Worm (Caenorhabditis elegans) whole organism, late embryonic: Measurements from ENCODE around the gene emb-8.
A peak's percentile ranks its signal among the peaks of the same experiment; 100 is the strongest.

Experiments
- C38D4.7 ChIP-seq: fragments of 200-800 bp; sonication (Bioruptor generic); optimal IDR thresholded peaks from 2 replicates; lab custom pipeline; 2018; ENCODE audit warnings: mild to moderate bottlenecking, missing genetic modification characterization, moderate library complexity, missing compliant biosample characterization
- ama-1 ChIP-seq: fragments of 150-350 bp; optimal IDR thresholded peaks from 2 replicates; lab custom pipeline; 2014
- ceh-14 ChIP-seq: sonication (generic microtip); optimal IDR thresholded peaks from 2 replicates; lab custom pipeline; 2016; ENCODE audit warnings: missing genotype, missing genetic modification characterization, missing compliant biosample characterization
- ceh-18 ChIP-seq: sonication (generic microtip); optimal IDR thresholded peaks from 2 replicates; lab custom pipeline; 2016; ENCODE audit warnings: missing genetic modification characterization, missing compliant biosample characterization
- ceh-22 ChIP-seq: sonication (generic microtip); optimal IDR thresholded peaks from 2 replicates; lab custom pipeline; 2017; ENCODE audit warnings: missing biosample characterization, missing genetic modification characterization
- ceh-31 ChIP-seq: sonication (generic microtip); optimal IDR thresholded peaks from 2 replicates; lab custom pipeline; 2016; ENCODE audit warnings: missing genetic modification characterization, missing compliant biosample characterization
- ceh-34 ChIP-seq: sonication (generic microtip); optimal IDR thresholded peaks from 2 replicates; lab custom pipeline; 2016; ENCODE audit warnings: mild to moderate bottlenecking, missing genetic modification characterization, missing compliant biosample characterization
- ceh-48 ChIP-seq: sonication (generic microtip); optimal IDR thresholded peaks from 2 replicates; lab custom pipeline; 2016; ENCODE audit warnings: missing genetic modification characterization, inconsistent platforms, missing compliant biosample characterization
- ceh-9 ChIP-seq: sonication (generic microtip); optimal IDR thresholded peaks from 2 replicates; lab custom pipeline; 2016; ENCODE audit warnings: mild to moderate bottlenecking, missing genetic modification characterization, inconsistent platforms, missing compliant biosample characterization
- elt-2 ChIP-seq: sonication (generic microtip); optimal IDR thresholded peaks from 2 replicates; lab custom pipeline; 2016; ENCODE audit warnings: missing genetic modification reagents, missing genetic modification characterization, missing compliant biosample characterization
- elt-4 ChIP-seq: sonication (generic microtip); optimal IDR thresholded peaks from 2 replicates; lab custom pipeline; 2016; ENCODE audit warnings: missing genetic modification characterization, missing compliant biosample characterization
- ets-4 ChIP-seq: sonication (generic microtip); optimal IDR thresholded peaks from 2 replicates; lab custom pipeline; 2016; ENCODE audit warnings: missing genetic modification characterization, missing compliant biosample characterization
- hlh-13 ChIP-seq: fragments of 200-800 bp; sonication (Bioruptor generic); optimal IDR thresholded peaks from 2 replicates; lab custom pipeline; 2018; ENCODE audit warnings: mild to moderate bottlenecking, missing genetic modification characterization, missing compliant biosample characterization
- hlh-30 ChIP-seq: sonication (generic microtip); optimal IDR thresholded peaks from 2 replicates; lab custom pipeline; 2017; ENCODE audit warnings: antibody characterized with exemption, missing genetic modification characterization, missing compliant biosample characterization; ENCODE audit not compliant: insufficient read depth
- hlh-8 ChIP-seq: sonication (generic microtip); optimal IDR thresholded peaks from 2 replicates; lab custom pipeline; 2016; ENCODE audit warnings: missing genotype, missing genetic modification characterization, missing compliant biosample characterization
- lim-6 ChIP-seq: sonication (generic microtip); optimal IDR thresholded peaks from 2 replicates; lab custom pipeline; 2016; ENCODE audit warnings: missing genetic modification characterization, missing compliant biosample characterization
- madf-2 ChIP-seq: sonication (generic microtip); optimal IDR thresholded peaks from 2 replicates; lab custom pipeline; 2017; ENCODE audit warnings: missing genetic modification characterization, missing compliant biosample characterization
- mec-3 ChIP-seq: sonication (generic microtip); optimal IDR thresholded peaks from 2 replicates; lab custom pipeline; 2016; ENCODE audit warnings: borderline replicate concordance, missing genetic modification characterization, missing compliant biosample characterization
- nfya-1 ChIP-seq: sonication (generic microtip); optimal IDR thresholded peaks from 2 replicates; lab custom pipeline; 2017; ENCODE audit warnings: missing genetic modification characterization, mild to moderate bottlenecking, missing compliant biosample characterization, antibody characterized with exemption, moderate library complexity
- nhr-11 ChIP-seq: fragments of 150-350 bp; optimal IDR thresholded peaks from 2 replicates; lab custom pipeline; 2014; ENCODE audit warnings: missing biosample characterization, missing genetic modification characterization
- nhr-232 ChIP-seq: sonication (generic microtip); optimal IDR thresholded peaks from 2 replicates; lab custom pipeline; 2016; ENCODE audit warnings: missing genetic modification characterization, missing compliant biosample characterization
- npax-4 ChIP-seq: sonication (generic microtip); optimal IDR thresholded peaks from 2 replicates; lab custom pipeline; 2016; ENCODE audit warnings: missing genetic modification characterization, missing compliant biosample characterization
- pag-3 ChIP-seq: sonication (generic microtip); optimal IDR thresholded peaks from 2 replicates; lab custom pipeline; 2016; ENCODE audit warnings: missing compliant biosample characterization, missing genetic modification characterization, borderline replicate concordance
- pat-9 ChIP-seq: fragments of 200-800 bp; sonication (Bioruptor generic); optimal IDR thresholded peaks from 2 replicates; lab custom pipeline; 2018; ENCODE audit warnings: mild to moderate bottlenecking, missing genetic modification characterization, moderate library complexity, missing compliant biosample characterization
- pax-1 ChIP-seq: fragments of 150-350 bp; optimal IDR thresholded peaks from 2 replicates; lab custom pipeline; 2014; ENCODE audit warnings: missing biosample characterization, missing genetic modification characterization
- pha-2 ChIP-seq: sonication (generic microtip); optimal IDR thresholded peaks from 2 replicates; lab custom pipeline; 2017; ENCODE audit warnings: mild to moderate bottlenecking, missing genetic modification characterization, missing compliant biosample characterization
- pha-4 ChIP-seq: fragments of 150-350 bp; optimal IDR thresholded peaks from 2 replicates; lab custom pipeline; 2018; ENCODE audit warnings: missing biosample characterization, missing genetic modification reagents, missing genetic modification characterization
- pqm-1 ChIP-seq: sonication (generic microtip); optimal IDR thresholded peaks from 2 replicates; lab custom pipeline; 2016; ENCODE audit warnings: missing genetic modification characterization, missing compliant biosample characterization
- ref-2 ChIP-seq: sonication (generic microtip); optimal IDR thresholded peaks from 2 replicates; lab custom pipeline; 2016; ENCODE audit warnings: missing genetic modification characterization, missing compliant biosample characterization
- sox-2 ChIP-seq: fragments of 200-800 bp; sonication (Bioruptor generic); IDR thresholded peaks from 2 replicates; pipeline ENCODE4 v1.3.6; 2022; ENCODE audit warnings: missing genetic modification reagents, missing genetic modification characterization, missing compliant biosample characterization
- sox-4 ChIP-seq: sonication (generic microtip); optimal IDR thresholded peaks from 2 replicates; lab custom pipeline; 2017; ENCODE audit warnings: mild to moderate bottlenecking, missing genetic modification characterization, inconsistent platforms, missing compliant biosample characterization
- tbx-2 ChIP-seq: sonication (generic microtip); optimal IDR thresholded peaks from 2 replicates; lab custom pipeline; 2016; ENCODE audit warnings: missing genetic modification characterization, missing compliant biosample characterization
- ttx-3 ChIP-seq: sonication (generic microtip); optimal IDR thresholded peaks from 2 replicates; lab custom pipeline; 2016; ENCODE audit warnings: missing genetic modification reagents, missing genetic modification characterization, missing compliant biosample characterization
- unc-3 ChIP-seq, 2 experiments: fragments of 200-800 bp in 1 of 2; sonication (Bioruptor generic) in 1 of 2; sonication (generic microtip) in 1 of 2; conservative IDR thresholded peaks in 1 of 2; optimal IDR thresholded peaks in 1 of 2; 2 replicates each; pipeline versions ENCODE4 v1.3.6 to Lab custom; 2016 to 2022; ENCODE audit warnings: missing compliant biosample characterization in 2 of 2, missing genetic modification characterization in 2 of 2, missing genetic modification reagents in 1 of 2
- unc-55 ChIP-seq: sonication (generic microtip); optimal IDR thresholded peaks from 2 replicates; lab custom pipeline; 2017; ENCODE audit warnings: missing biosample characterization, missing genetic modification reagents, missing genetic modification characterization
- unc-86 ChIP-seq: sonication (generic microtip); optimal IDR thresholded peaks from 2 replicates; lab custom pipeline; 2016; ENCODE audit warnings: missing genetic modification characterization, missing compliant biosample characterization

The emb-8 gene

DNA sequence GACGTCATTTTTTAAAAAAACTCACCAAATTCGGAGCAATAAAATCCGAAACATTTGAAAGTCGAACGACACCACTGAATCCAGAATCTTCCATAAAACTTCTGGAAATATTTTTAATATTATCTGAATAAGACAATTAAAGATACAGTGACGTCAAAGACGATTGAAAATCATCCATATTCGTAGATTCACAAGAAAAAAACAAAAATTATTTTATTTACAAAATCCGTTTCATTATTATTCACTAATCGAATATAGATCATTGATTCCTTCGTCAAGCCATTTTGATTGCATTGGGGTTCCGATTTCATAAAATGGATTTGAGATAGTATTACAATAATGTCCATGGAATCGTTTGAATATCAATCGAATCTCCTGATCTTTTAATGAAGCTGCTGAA lies 40.8 kb downstream of the emb-8 start, which contains the start of gene oxy-4:
TSS of gene oxy-4 (minus strand) at position 101 of the 400 bp plus-strand sequence.
- no peak for TF ChIP-seq hlh-30 (tag; lab: Kevin White, UChicago)
- TF ChIP-seq sox-4 (tag; lab: Kevin White, UChicago), result no peak
- no peak for TF ChIP-seq pat-9 (tag; lab: Kevin White, UChicago)
- TF ChIP-seq nhr-11 (tag; lab: Kevin White, UChicago), result no peak
- no peak for TF ChIP-seq ceh-14 (tag; lab: Kevin White, UChicago)
- no peak for TF ChIP-seq unc-3 (GFP tag; conservative IDR thresholded peaks at IDR 0.05; lab: Robert Waterston, UW)
- TF ChIP-seq unc-3 (tag; optimal IDR thresholded peaks at IDR 0.05; lab: Kevin White, UChicago), result no peak
- no peak for TF ChIP-seq ceh-34 (tag; lab: Kevin White, UChicago)
- no peak for TF ChIP-seq ceh-31 (tag; lab: Kevin White, UChicago)
- TF ChIP-seq unc-86 (tag; lab: Kevin White, UChicago), result no peak
- no peak for TF ChIP-seq ceh-9 (tag; lab: Kevin White, UChicago)
- TF ChIP-seq ceh-22 (tag; lab: Kevin White, UChicago), result no peak

DNA sequence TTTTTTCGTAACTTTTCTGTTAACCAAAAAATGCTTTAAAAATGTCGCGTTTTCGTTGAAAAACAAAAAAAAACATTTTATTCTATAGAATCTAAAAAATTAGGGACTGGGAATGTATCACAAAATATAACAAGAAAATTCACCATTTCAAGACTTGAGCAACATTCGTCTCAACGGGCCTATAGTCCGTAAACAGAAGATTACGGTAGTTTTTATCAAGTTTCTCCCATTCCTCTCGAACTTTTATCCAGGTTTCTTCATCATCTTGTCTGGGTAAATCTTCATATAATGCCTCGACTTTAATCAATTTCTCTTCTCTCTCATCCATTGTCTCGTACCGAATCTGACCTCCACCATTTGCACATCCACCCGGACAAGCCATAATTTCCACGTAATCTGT lies 44.1 kb downstream of the emb-8 start:
- TF ChIP-seq ceh-18 (tag; lab: Kevin White, UChicago) (no peak), madf-2 (tag; lab: Kevin White, UChicago) (no peak), ceh-48 (tag; lab: Kevin White, UChicago) (no peak), ets-4 (tag; lab: Kevin White, UChicago) (no peak), pha-4 (tag; lab: Kevin White, UChicago) (no peak), C38D4.7 (GFP tag; lab: Kevin White, UChicago) (no peak), pax-1 (tag; lab: Kevin White, UChicago) (no peak), pqm-1 (tag; lab: Kevin White, UChicago) (no peak), hlh-8 (tag; lab: Kevin White, UChicago) (no peak), ref-2 (no peak), nfya-1 (no peak), elt-4 (tag; lab: Kevin White, UChicago) (no peak), sox-2 (GFP tag; lab: Robert Waterston, UW) (no peak), hlh-13 (no peak), pag-3 (no peak)

DNA sequence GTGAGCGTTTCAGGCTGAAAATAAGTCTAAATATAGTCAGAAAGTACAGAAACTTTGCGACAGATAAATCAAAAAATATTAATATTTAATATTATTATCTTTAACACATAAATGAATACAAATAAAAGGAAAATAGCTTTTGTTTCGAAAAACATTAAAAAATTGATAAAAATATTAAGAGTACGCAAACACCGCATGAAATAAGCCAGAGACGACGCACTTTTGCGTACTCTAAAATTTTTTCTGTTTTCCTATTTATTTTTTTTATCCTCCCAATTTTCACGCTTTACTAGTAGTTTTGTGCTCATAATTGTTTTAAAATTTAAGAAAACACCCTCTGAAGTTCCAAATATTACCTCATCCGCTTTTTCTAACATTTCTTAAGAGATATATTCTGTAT lies 46.3 kb downstream of the emb-8 start, which contains the start of the genes rbm-42 and grwd-1:
TSS of gene rbm-42 (minus strand) at position 93 of the 400 bp plus-strand sequence.
TSS of gene grwd-1 (plus strand) at position 328 of the 400 bp plus-strand sequence.
- TF ChIP-seq ttx-3 (tag; lab: Kevin White, UChicago), result no peak
- no peak for TF ChIP-seq C38D4.7 (GFP tag; lab: Kevin White, UChicago)
- no peak for TF ChIP-seq nfya-1
- no peak for TF ChIP-seq ama-1
- no peak for TF ChIP-seq nhr-232 (tag; lab: Kevin White, UChicago)
- TF ChIP-seq pha-2 (tag; lab: Kevin White, UChicago), result no peak
- TF ChIP-seq lim-6 (tag; lab: Kevin White, UChicago), result no peak
- peak; percentile 13 for TF ChIP-seq elt-2 (tag; lab: Kevin White, UChicago)
- TF ChIP-seq npax-4, result no peak
- TF ChIP-seq ceh-31 (tag; lab: Kevin White, UChicago), result peak; percentile 11

DNA sequence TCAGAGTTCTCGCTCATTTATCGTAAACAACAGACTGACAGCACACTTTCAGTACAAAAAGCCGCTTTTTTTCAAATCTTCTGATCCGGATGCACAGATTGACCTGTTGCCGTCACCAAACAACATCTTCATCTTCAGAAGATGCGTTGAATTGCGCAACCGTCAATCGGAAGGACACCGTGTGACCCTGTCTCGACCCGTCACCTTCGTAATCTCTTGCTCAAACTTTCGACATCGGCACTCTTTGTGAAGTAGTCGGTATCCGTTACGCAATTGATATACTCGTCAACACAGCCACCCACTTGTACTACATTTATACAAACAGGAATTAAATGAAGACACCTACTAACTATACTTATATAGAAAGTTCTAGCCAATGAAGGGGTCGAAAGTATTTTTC lies 48.5 kb downstream of the emb-8 start:
- TF ChIP-seq mec-3 (no peak), unc-55 (GFP tag; lab: Kevin White, UChicago) (peak; percentile 33), ceh-31 (tag; lab: Kevin White, UChicago) (no peak), tbx-2 (tag; lab: Kevin White, UChicago) (peak; percentile 85)
